Worm (Caenorhabditis elegans) whole organism, L1 larva: Measurements from ENCODE around the gene W08F4.3.
"Not testable (repeated sequence)": the region's sequence is repeated elsewhere in the genome, so short reads cannot be mapped to it uniquely, and the experiment has no call there.

Experiments
- C04F5.9 ChIP-seq: sonication (generic microtip); optimal IDR thresholded peaks from 2 replicates; lab custom pipeline; 2016; ENCODE audit warnings: missing genetic modification characterization, missing compliant biosample characterization
- C16A3.4 ChIP-seq: fragments of 150-350 bp; optimal IDR thresholded peaks from 2 replicates; lab custom pipeline; 2014; ENCODE audit warnings: missing biosample characterization, missing genetic modification characterization
- C34B4.2 ChIP-seq: sonication (generic microtip); optimal IDR thresholded peaks from 2 replicates; lab custom pipeline; 2017; ENCODE audit warnings: mild to moderate bottlenecking, missing genetic modification characterization, missing compliant biosample characterization
- F16B12.6 ChIP-seq: fragments of 150-350 bp; optimal IDR thresholded peaks from 2 replicates; lab custom pipeline; 2014; ENCODE audit warnings: missing biosample characterization, missing genetic modification characterization
- aha-1 ChIP-seq: fragments of 150-350 bp; optimal IDR thresholded peaks from 2 replicates; lab custom pipeline; 2014; ENCODE audit warnings: missing biosample characterization, missing genetic modification characterization
- alr-1 ChIP-seq: fragments of 200-800 bp; sonication (Bioruptor generic); optimal IDR thresholded peaks from 2 replicates; lab custom pipeline; 2018; ENCODE audit warnings: borderline replicate concordance, mild to moderate bottlenecking, missing genetic modification characterization, missing compliant biosample characterization
- ama-1 ChIP-seq: fragments of 150-350 bp; optimal IDR thresholded peaks from 2 replicates; lab custom pipeline; 2014
- ceh-8 ChIP-seq: fragments of 200-800 bp; sonication (Bioruptor generic); optimal IDR thresholded peaks from 2 replicates; lab custom pipeline; 2018; ENCODE audit warnings: mild to moderate bottlenecking, missing genetic modification characterization, moderate library complexity, missing compliant biosample characterization
- ceh-82 ChIP-seq, 3 experiments: fragments of 150-350 bp in 1 of 3; sonication (generic microtip) in 2 of 3; optimal IDR thresholded peaks; 2 replicates each; lab custom pipeline; 2014 to 2017; ENCODE audit warnings: missing biosample characterization in 3 of 3, missing genetic modification characterization in 3 of 3
- ces-1 ChIP-seq: fragments of 150-350 bp; optimal IDR thresholded peaks from 2 replicates; lab custom pipeline; 2014; ENCODE audit warnings: missing biosample characterization, missing genetic modification reagents, missing genetic modification characterization
- dpl-1 ChIP-seq, 3 experiments: fragments of 150-350 bp in 2 of 3; sonication (generic microtip) in 1 of 3; optimal IDR thresholded peaks; 2 replicates each; lab custom pipeline; 2014 to 2017; ENCODE audit warnings: missing biosample characterization in 3 of 3, missing genetic modification characterization in 3 of 3, missing genetic modification reagents in 3 of 3
- efl-1 ChIP-seq, 4 experiments: fragments of 150-350 bp; optimal IDR thresholded peaks in 3 of 4; peaks in 1 of 4; 1 replicate in 1 of 4; 2 replicates in 3 of 4; lab custom pipeline; 2014; ENCODE audit warnings: missing biosample characterization in 2 of 4, missing genetic modification characterization in 2 of 4, missing genetic modification reagents in 2 of 4
- efl-3 ChIP-seq: fragments of 200-800 bp; sonication (Bioruptor generic); optimal IDR thresholded peaks from 2 replicates; lab custom pipeline; 2018; ENCODE audit warnings: mild to moderate bottlenecking, missing genetic modification characterization, missing compliant biosample characterization
- elt-2 ChIP-seq: sonication (generic microtip); optimal IDR thresholded peaks from 2 replicates; lab custom pipeline; 2016; ENCODE audit warnings: missing genetic modification characterization, mild to moderate bottlenecking, inconsistent platforms, missing compliant biosample characterization, missing genetic modification reagents
- elt-3 ChIP-seq, 6 experiments: fragments of 150-350 bp in 1 of 6; sonication (generic microtip); optimal IDR thresholded peaks; 2 replicates each; lab custom pipeline; 2017 to 2018; ENCODE audit warnings: missing biosample characterization in 6 of 6, missing genetic modification characterization in 6 of 6, inconsistent platforms in 1 of 6
- fkh-10 ChIP-seq: sonication (generic microtip); optimal IDR thresholded peaks from 2 replicates; lab custom pipeline; 2017; ENCODE audit warnings: missing biosample characterization, missing genetic modification reagents, missing genetic modification characterization
- fkh-8 ChIP-seq: sonication (generic microtip); optimal IDR thresholded peaks from 2 replicates; lab custom pipeline; 2016; ENCODE audit warnings: mild to moderate bottlenecking, missing genetic modification characterization, missing compliant biosample characterization
- hlh-17 ChIP-seq: fragments of 200-800 bp; sonication (Bioruptor generic); optimal IDR thresholded peaks from 2 replicates; lab custom pipeline; 2018; ENCODE audit warnings: missing genetic modification characterization, mild to moderate bottlenecking, missing compliant biosample characterization, moderate library complexity, borderline replicate concordance
- irx-1 ChIP-seq: sonication (generic microtip); optimal IDR thresholded peaks from 2 replicates; lab custom pipeline; 2016; ENCODE audit warnings: missing genetic modification characterization, missing compliant biosample characterization
- isw-1 ChIP-seq: fragments of 200-800 bp; sonication (Bioruptor generic); IDR thresholded peaks from 2 replicates; pipeline ENCODE4 v1.3.6; 2022; ENCODE audit warnings: missing genetic modification characterization, missing compliant biosample characterization
- lin-13 ChIP-seq: fragments of 150-350 bp; optimal IDR thresholded peaks from 2 replicates; lab custom pipeline; 2014; ENCODE audit warnings: missing biosample characterization, missing genetic modification reagents, missing genetic modification characterization
- lin-14 ChIP-seq: fragments of 200-800 bp; sonication (Bioruptor generic); optimal IDR thresholded peaks from 2 replicates; lab custom pipeline; 2018; ENCODE audit warnings: mild to moderate bottlenecking, missing genetic modification characterization, moderate library complexity, missing compliant biosample characterization
- lin-15B ChIP-seq: fragments of 150-350 bp; sonication (generic microtip); optimal IDR thresholded peaks from 3 replicates; lab custom pipeline; 2014; ENCODE audit warnings: missing biosample characterization, missing genetic modification characterization
- lin-35 ChIP-seq, 2 experiments: fragments of 150-350 bp; optimal IDR thresholded peaks; 2 replicates each; lab custom pipeline; 2014; ENCODE audit warnings: missing biosample characterization in 2 of 2, missing genetic modification characterization in 2 of 2, missing genetic modification reagents in 2 of 2
- lsy-2 ChIP-seq, 2 experiments: fragments of 150-350 bp; optimal IDR thresholded peaks; 2 replicates each; lab custom pipeline; 2014; ENCODE audit warnings: missing biosample characterization in 2 of 2, missing genetic modification characterization in 2 of 2
- mab-9 ChIP-seq: fragments of 200-800 bp; sonication (Bioruptor generic); IDR thresholded peaks from 2 replicates; pipeline ENCODE4 v1.3.6; 2022; ENCODE audit warnings: missing genetic modification reagents, missing genetic modification characterization, missing compliant biosample characterization
- mep-1 ChIP-seq: fragments of 150-350 bp; optimal IDR thresholded peaks from 2 replicates; lab custom pipeline; 2014; ENCODE audit warnings: missing biosample characterization, missing genetic modification characterization
- nhr-28 ChIP-seq: fragments of 150-350 bp; optimal IDR thresholded peaks from 2 replicates; lab custom pipeline; 2014; ENCODE audit warnings: missing biosample characterization, missing genetic modification characterization
- nhr-71 ChIP-seq: sonication (generic microtip); optimal IDR thresholded peaks from 2 replicates; lab custom pipeline; 2016; ENCODE audit warnings: mild to moderate bottlenecking, missing genetic modification characterization, moderate library complexity, missing compliant biosample characterization
- nhr-76 ChIP-seq: sonication (generic microtip); optimal IDR thresholded peaks from 2 replicates; lab custom pipeline; 2017; ENCODE audit warnings: missing biosample characterization, missing genetic modification characterization
- nhr-85 ChIP-seq: sonication (generic microtip); peaks from one replicate; lab custom pipeline; 2016; ENCODE audit warnings: missing genetic modification characterization, inconsistent platforms, missing compliant biosample characterization
- pax-3 ChIP-seq: fragments of 200-800 bp; sonication (Bioruptor generic); optimal IDR thresholded peaks from 2 replicates; lab custom pipeline; 2018; ENCODE audit warnings: mild to moderate bottlenecking, missing genetic modification characterization, moderate library complexity, missing compliant biosample characterization
- rnt-1 ChIP-seq: sonication (generic microtip); optimal IDR thresholded peaks from 2 replicates; lab custom pipeline; 2016; ENCODE audit warnings: mild to moderate bottlenecking, missing genetic modification characterization, moderate library complexity, missing compliant biosample characterization
- skn-1 ChIP-seq: fragments of 150-350 bp; optimal IDR thresholded peaks from 2 replicates; lab custom pipeline; 2014; ENCODE audit warnings: missing biosample characterization, missing genetic modification characterization
- snpc-4 ChIP-seq: fragments of 150-350 bp; optimal IDR thresholded peaks from 2 replicates; lab custom pipeline; 2014; ENCODE audit warnings: missing biosample characterization, missing genetic modification characterization
- snu-23 ChIP-seq: sonication (generic microtip); optimal IDR thresholded peaks from 2 replicates; lab custom pipeline; 2016; ENCODE audit warnings: missing genetic modification characterization, missing compliant biosample characterization
- swsn-7 ChIP-seq: sonication (generic microtip); optimal IDR thresholded peaks from 2 replicates; lab custom pipeline; 2016; ENCODE audit warnings: missing genetic modification characterization, missing compliant biosample characterization
- tbx-2 ChIP-seq: sonication (generic microtip); optimal IDR thresholded peaks from 2 replicates; lab custom pipeline; 2016; ENCODE audit warnings: missing genetic modification characterization, missing compliant biosample characterization
- vab-15 ChIP-seq: sonication (generic microtip); optimal IDR thresholded peaks from 2 replicates; lab custom pipeline; 2017; ENCODE audit warnings: missing genotype, mild to moderate bottlenecking, missing genetic modification characterization, missing compliant biosample characterization
- xbp-1 ChIP-seq: sonication (generic microtip); optimal IDR thresholded peaks from 2 replicates; lab custom pipeline; 2016; ENCODE audit warnings: missing genetic modification characterization, missing compliant biosample characterization
- zag-1 ChIP-seq: fragments of 150-350 bp; optimal IDR thresholded peaks from 2 replicates; lab custom pipeline; 2014; ENCODE audit warnings: missing biosample characterization, missing genetic modification characterization

Gene W08F4.3

ce11 chrII:612361-612760 lies 32.0 kb downstream of the W08F4.3 start, which contains the start of gene clec-118:
Gene clec-118 (minus strand): TSS chrII:612461.
- TF ChIP-seq irx-1; swsn-7 (tag; lab: Kevin White, UChicago); lsy-2 (tag; optimal IDR thresholded peaks at IDR 0.05; lab: Kevin White, UChicago): not testable (repeated sequence)

- TF ChIP-seq lsy-2 (tag; optimal IDR thresholded peaks at IDR 0.05; lab: Kevin White, UChicago) (no peak), pax-3 (tag; lab: Kevin White, UChicago) (no peak), efl-3 (no peak), isw-1 (no peak), zag-1 (no peak), nhr-71 (no peak)
Measured at ce11 chrII:614701-615100, 34.3 kb downstream of the W08F4.3 start.

ce11 chrII:621141-621540 lies 40.7 kb downstream of the W08F4.3 start:
- no peak for TF ChIP-seq efl-3
- TF ChIP-seq lin-35 (GFP tag; optimal IDR thresholded peaks at IDR 0.05; lab: Kevin White, UChicago) = peak in 1 of 2 experiments; percentile 18
- peak; percentile 15 for TF ChIP-seq elt-2

ce11 chrII:622478-622877 lies 42.1 kb downstream of the W08F4.3 start:
- no peak for TF ChIP-seq lin-15B
- peak in 1 of 3 experiments; percentile 8 for TF ChIP-seq dpl-1 (GFP tag; optimal IDR thresholded peaks at IDR 0.05; lab: Kevin White, UChicago)
- peak; percentile 16 for TF ChIP-seq skn-1 (tag; lab: Kevin White, UChicago)
- TF ChIP-seq tbx-2 (tag; lab: Kevin White, UChicago) = no peak
- no peak for TF ChIP-seq fkh-10
- TF ChIP-seq lin-13 (GFP tag; lab: Kevin White, UChicago) = peak; percentile 2
- TF ChIP-seq C04F5.9 (tag; lab: Kevin White, UChicago) = no peak
- peak; percentile 13 for TF ChIP-seq fkh-8 (tag; lab: Kevin White, UChicago)
- no peak for TF ChIP-seq nhr-28 (tag; lab: Kevin White, UChicago)
- peak in 1 of 3 experiments; percentile 28 for TF ChIP-seq ceh-82 (tag; optimal IDR thresholded peaks at IDR 0.05; lab: Kevin White, UChicago)
- TF ChIP-seq lin-35 (GFP tag; optimal IDR thresholded peaks at IDR 0.05; lab: Kevin White, UChicago) = peak in 1 of 2 experiments; percentile 35
- TF ChIP-seq hlh-17 (GFP tag; lab: Kevin White, UChicago) = no peak
- no peak for TF ChIP-seq C16A3.4
- TF ChIP-seq F16B12.6 (tag; lab: Kevin White, UChicago) = peak; percentile 6
- peak; percentile 66 for TF ChIP-seq lin-14 (GFP tag; lab: Kevin White, UChicago)
- TF ChIP-seq vab-15 (tag; lab: Kevin White, UChicago) = no peak
- TF ChIP-seq rnt-1 (tag; lab: Kevin White, UChicago) = peak; percentile 54
- TF ChIP-seq xbp-1 (tag; lab: Kevin White, UChicago) = peak; percentile 28
- TF ChIP-seq ama-1 = no peak
- no peak for TF ChIP-seq aha-1 (tag; lab: Kevin White, UChicago)
- TF ChIP-seq efl-1 (optimal IDR thresholded peaks at IDR 0.05; lab: Kevin White, UChicago) = peak; percentile 64 to 80
- peak; percentile 22 to 87 for TF ChIP-seq efl-1 (GFP tag; optimal IDR thresholded peaks at IDR 0.05 in 1 of 2; lab: Kevin White, UChicago)
- no peak for TF ChIP-seq C34B4.2
- TF ChIP-seq alr-1 (tag; lab: Kevin White, UChicago) = no peak
- TF ChIP-seq swsn-7 (tag; lab: Kevin White, UChicago) = peak; percentile 9
- peak in 1 of 2 experiments; percentile 8 for TF ChIP-seq lsy-2 (tag; optimal IDR thresholded peaks at IDR 0.05; lab: Kevin White, UChicago)

ce11 chrII:624443-624842 lies 44.0 kb downstream of the W08F4.3 start, which contains the start of gene T04B8.5:
Gene T04B8.5 (minus strand): TSS chrII:624543.
- TF ChIP-seq skn-1 (tag; lab: Kevin White, UChicago) = no peak
- TF ChIP-seq snpc-4 = no peak
- no peak for TF ChIP-seq alr-1 (tag; lab: Kevin White, UChicago)
- TF ChIP-seq F16B12.6 (tag; lab: Kevin White, UChicago) = no peak
- no peak for TF ChIP-seq ces-1 (GFP tag; lab: Kevin White, UChicago)
- no peak for TF ChIP-seq nhr-76 (tag; lab: Kevin White, UChicago)
- no peak for TF ChIP-seq snu-23 (GFP tag; lab: Kevin White, UChicago)
- no peak for TF ChIP-seq nhr-85 (tag; lab: Kevin White, UChicago)
- TF ChIP-seq mab-9 = no peak
- TF ChIP-seq mep-1 (tag; lab: Kevin White, UChicago) = no peak
- no peak for TF ChIP-seq ama-1
- no peak for TF ChIP-seq elt-3 (tag; optimal IDR thresholded peaks at IDR 0.05; lab: Kevin White, UChicago)
- TF ChIP-seq efl-1 (optimal IDR thresholded peaks at IDR 0.05; lab: Kevin White, UChicago) = no peak
- TF ChIP-seq efl-1 (GFP tag; optimal IDR thresholded peaks at IDR 0.05 in 1 of 2; lab: Kevin White, UChicago) = no peak
- TF ChIP-seq xbp-1 (tag; lab: Kevin White, UChicago) = no peak
- no peak for TF ChIP-seq ceh-8 (GFP tag; lab: Kevin White, UChicago)
- TF ChIP-seq lin-14 (GFP tag; lab: Kevin White, UChicago) = no peak
- TF ChIP-seq C04F5.9 (tag; lab: Kevin White, UChicago) = no peak
- TF ChIP-seq nhr-28 (tag; lab: Kevin White, UChicago) = no peak
